Fruit fly (Drosophila melanogaster): ENCODE data around the gene mamo.

Gene mamo

dm6 chrX:13983057-13983456 lies 7.3 kb downstream of the mamo start:
- TF ChIP-seq Sry-β (GFP tag; optimal IDR thresholded peaks at IDR 0.05) (no peak), CG18011 (GFP tag; optimal IDR thresholded peaks at IDR 0.05) (no peak), Jarid2 (GFP tag; optimal IDR thresholded peaks at IDR 0.05) (no peak), stc (GFP tag; IDR thresholded peaks at IDR 0.05) (no peak), ken (GFP tag; IDR thresholded peaks at IDR 0.05) (no peak), psq (GFP tag; optimal IDR thresholded peaks at IDR 0.05) (no peak), dmrt11E (tag; optimal IDR thresholded peaks at IDR 0.05) (no peak), tio (GFP tag; optimal IDR thresholded peaks at IDR 0.05) (no peak), Asciz (GFP tag; optimal IDR thresholded peaks at IDR 0.05) (no peak), NfI (GFP tag; optimal IDR thresholded peaks at IDR 0.05) (no peak), nom (GFP tag; optimal IDR thresholded peaks at IDR 0.05) (no peak)

dm6 chrX:13980271-13980670 lies 10.1 kb downstream of the mamo start:
- TF ChIP-seq CG10543 (GFP tag; optimal IDR thresholded peaks at IDR 0.05) = no peak
- peak; percentile 47 for TF ChIP-seq Ets65A (GFP tag)

dm6 chrX:13972402-13972994 lies 17.8 kb downstream of the mamo start:
- TF ChIP-seq gce (GFP tag; IDR thresholded peaks at IDR 0.05) = no peak
- peak; percentile 36; the same call in 1 of the 2 replicates for TF ChIP-seq Drgx (GFP tag; IDR thresholded peaks at IDR 0.05)
- TF ChIP-seq CG3163 (GFP tag; optimal IDR thresholded peaks at IDR 0.05) = no peak
- TF ChIP-seq CG4404 (GFP tag; IDR thresholded peaks at IDR 0.05) = no peak
- no peak for TF ChIP-seq Nf-YA (GFP tag; IDR thresholded peaks at IDR 0.05)

- TF ChIP-seq Lim3 (GFP tag; IDR thresholded peaks at IDR 0.05) = no peak
- no peak for TF ChIP-seq E2f1 (GFP tag; IDR thresholded peaks at IDR 0.05)
- no peak for TF ChIP-seq tgo (GFP tag; IDR thresholded peaks at IDR 0.05)
- no peak for TF ChIP-seq dimm (GFP tag; IDR thresholded peaks at IDR 0.05)
- no peak for TF ChIP-seq CG11456 (GFP tag; IDR thresholded peaks at IDR 0.05)
- TF ChIP-seq CG13424 (tag; optimal IDR thresholded peaks at IDR 0.05) = no peak
- no peak for TF ChIP-seq sob (GFP tag; IDR thresholded peaks at IDR 0.05)
- TF ChIP-seq unc-4 (GFP tag; IDR thresholded peaks at IDR 0.05; ENCODE audit: partially characterized antibody) = no peak
- TF ChIP-seq CG31388 (GFP tag; optimal IDR thresholded peaks at IDR 0.05) = no peak
- TF ChIP-seq CG3163 (GFP tag; optimal IDR thresholded peaks at IDR 0.05) = no peak
- no peak for TF ChIP-seq ham (GFP tag; IDR thresholded peaks at IDR 0.05)
- TF ChIP-seq CG10979 (tag; optimal IDR thresholded peaks at IDR 0.05) = no peak
- TF ChIP-seq CG1647 (GFP tag; optimal IDR thresholded peaks at IDR 0.05) = no peak
Measured at dm6 chrX:13964822-13965221, 25.5 kb downstream of the mamo start.

- TF ChIP-seq CG15514 (GFP tag; optimal IDR thresholded peaks at IDR 0.05) (no peak), CG31388 (GFP tag; optimal IDR thresholded peaks at IDR 0.05) (no peak), Adf1 (GFP tag; IDR thresholded peaks at IDR 0.05) (no peak), CG4424 (GFP tag; optimal IDR thresholded peaks at IDR 0.05) (no peak), so (GFP tag; IDR thresholded peaks at IDR 0.05) (no peak), MBD-R2 (GFP tag; IDR thresholded peaks at IDR 0.05) (no peak), unpg (GFP tag; optimal IDR thresholded peaks at IDR 0.05) (no peak), Rfx (GFP tag; IDR thresholded peaks at IDR 0.05) (no peak), Dref (GFP tag; IDR thresholded peaks at IDR 0.05) (no peak), cas (GFP tag; IDR thresholded peaks at IDR 0.05) (no peak), B-H1 (GFP tag; IDR thresholded peaks at IDR 0.05) (no peak), Antp (GFP tag; optimal IDR thresholded peaks at IDR 0.05) (no peak), CG6791 (GFP tag; IDR thresholded peaks at IDR 0.05; ENCODE audit: partially characterized antibody) (no peak), Mrtf (GFP tag; IDR thresholded peaks at IDR 0.05) (no peak), CG17359 (tag; optimal IDR thresholded peaks at IDR 0.05) (no peak), MTF-1 (GFP tag; optimal IDR thresholded peaks at IDR 0.05; ENCODE audit: borderline replicate concordance) (no peak), Hr39 (optimal IDR thresholded peaks at IDR 0.05) (no peak), sens (GFP tag) (no peak)
Measured at dm6 chrX:13954936-13955335, 35.4 kb downstream of the mamo start, which contains the start of gene CG11068. Gene CG11068 (plus strand): TSS chrX:13955236.

All from whole organism, embryonic.